Worm (Caenorhabditis elegans) whole organism, early embryonic: ENCODE measurements around the gene bgal-1.

ENCODE experiments used
- B0310.2 ChIP-seq: sonication (generic microtip); optimal IDR thresholded peaks from 2 replicates; lab custom pipeline; 2016; ENCODE audit warnings: mild to moderate bottlenecking, missing genetic modification characterization, missing compliant biosample characterization
- F13C5.2 ChIP-seq: sonication (generic microtip); optimal IDR thresholded peaks from 2 replicates; lab custom pipeline; 2017; ENCODE audit warnings: mild to moderate bottlenecking, missing genetic modification characterization, inconsistent platforms, missing compliant biosample characterization
- aly-1 ChIP-seq: sonication (generic microtip); optimal IDR thresholded peaks from 2 replicates; lab custom pipeline; 2016; ENCODE audit warnings: missing genetic modification characterization, missing compliant biosample characterization
- ama-1 ChIP-seq: fragments of 150-350 bp; optimal IDR thresholded peaks from 2 replicates; lab custom pipeline; 2014
- ceh-13 ChIP-seq: fragments of 200-800 bp; sonication (Bioruptor generic); optimal IDR thresholded peaks from 2 replicates; lab custom pipeline; 2018; ENCODE audit warnings: mild to moderate bottlenecking, missing genetic modification characterization, missing compliant biosample characterization
- ceh-36 ChIP-seq: sonication (generic microtip); optimal IDR thresholded peaks from 2 replicates; lab custom pipeline; 2016; ENCODE audit warnings: missing genetic modification characterization, inconsistent platforms, missing compliant biosample characterization
- ets-7 ChIP-seq: sonication (generic microtip); optimal IDR thresholded peaks from 2 replicates; lab custom pipeline; 2016; ENCODE audit warnings: missing genotype, missing genetic modification characterization, missing compliant biosample characterization
- flt-1 ChIP-seq: fragments of 200-800 bp; sonication (Bioruptor generic); IDR thresholded peaks from 2 replicates; pipeline ENCODE4 v1.3.6; 2022; ENCODE audit warnings: missing genetic modification characterization, missing compliant biosample characterization
- hmbx-1 ChIP-seq: sonication (generic microtip); optimal IDR thresholded peaks from 2 replicates; lab custom pipeline; 2016; ENCODE audit warnings: mild to moderate bottlenecking, missing genetic modification characterization, missing compliant biosample characterization
- hmg-4 ChIP-seq: fragments of 200-800 bp; sonication (Bioruptor generic); optimal IDR thresholded peaks from 2 replicates; lab custom pipeline; 2018; ENCODE audit warnings: mild to moderate bottlenecking, missing genetic modification characterization, missing compliant biosample characterization
- hnd-1 ChIP-seq: sonication (generic microtip); optimal IDR thresholded peaks from 2 replicates; lab custom pipeline; 2016; ENCODE audit warnings: missing genetic modification characterization, missing compliant biosample characterization
- pes-1 ChIP-seq: fragments of 200-800 bp; sonication (Bioruptor generic); IDR thresholded peaks from 2 replicates; pipeline ENCODE4 v1.3.6; 2022; ENCODE audit warnings: missing genetic modification reagents, missing genetic modification characterization, missing compliant biosample characterization
- scrt-1 ChIP-seq: fragments of 200-800 bp; sonication (Bioruptor generic); IDR thresholded peaks from 2 replicates; pipeline ENCODE4 v1.3.6; 2022; ENCODE audit warnings: missing genetic modification characterization, missing compliant biosample characterization
- sea-1 ChIP-seq: fragments of 200-800 bp; sonication (Bioruptor generic); conservative IDR thresholded peaks from 2 replicates; pipeline ENCODE4 v1.3.6; 2022; ENCODE audit warnings: missing genetic modification characterization, missing compliant biosample characterization
- tbx-11 ChIP-seq: fragments of 200-800 bp; sonication (Bioruptor generic); IDR thresholded peaks from 2 replicates; pipeline ENCODE4 v1.3.6; 2022; ENCODE audit warnings: missing genetic modification characterization, missing compliant biosample characterization
- tbx-37 ChIP-seq: fragments of 200-800 bp; sonication (Bioruptor generic); conservative IDR thresholded peaks from 2 replicates; pipeline ENCODE4 v1.3.6; 2022; ENCODE audit warnings: missing genetic modification reagents, missing genetic modification characterization, missing compliant biosample characterization
- tra-4 ChIP-seq: sonication (generic microtip); optimal IDR thresholded peaks from 2 replicates; lab custom pipeline; 2017; ENCODE audit warnings: missing genetic modification characterization, missing compliant biosample characterization

bgal-1 gene

DNA sequence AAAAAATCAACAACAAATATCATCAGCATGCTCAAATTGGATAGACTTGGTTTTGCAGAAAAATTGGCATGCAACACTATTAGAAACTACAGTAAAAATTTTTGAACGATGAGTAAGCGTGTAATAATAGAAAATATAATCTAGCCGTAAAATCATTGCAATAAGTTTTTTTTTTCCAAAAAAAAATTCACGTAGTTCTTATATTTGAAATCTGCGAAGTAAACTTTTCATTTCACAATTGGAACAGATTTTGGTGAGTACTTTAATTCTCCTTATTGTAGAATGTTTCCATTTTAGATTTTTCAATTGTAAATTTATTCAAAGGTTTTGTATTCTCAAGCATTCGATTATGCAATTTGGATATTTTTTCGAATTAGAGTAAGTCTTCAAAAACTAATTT is 25.5 kb downstream of the bgal-1 start, which contains the start of gene K10D6.3:
TSS of gene K10D6.3 (plus strand) at position 301 of the 400 bp plus-strand sequence.
- no peak for TF ChIP-seq hmg-4 (GFP tag; lab: Kevin White, UChicago)
- no peak for TF ChIP-seq tra-4 (tag; lab: Kevin White, UChicago)
- no peak for TF ChIP-seq aly-1
- no peak for TF ChIP-seq F13C5.2 (tag; lab: Kevin White, UChicago)
- no peak for TF ChIP-seq ama-1 (lab: Kevin White, UChicago)
- TF ChIP-seq flt-1 = no peak
- no peak for TF ChIP-seq hmbx-1 (tag; lab: Kevin White, UChicago)
- TF ChIP-seq hnd-1 = no peak
- no peak for TF ChIP-seq ceh-13 (GFP tag; lab: Kevin White, UChicago)
- no peak for TF ChIP-seq sea-1 (GFP tag; lab: Robert Waterston, UW)
- no peak for TF ChIP-seq B0310.2
- TF ChIP-seq ets-7 (tag; lab: Kevin White, UChicago) = no peak
- TF ChIP-seq pes-1 (GFP tag; lab: Robert Waterston, UW) = no peak
- no peak for TF ChIP-seq tbx-37
- no peak for TF ChIP-seq ceh-36 (tag; lab: Kevin White, UChicago)
- TF ChIP-seq tbx-11 (GFP tag; lab: Robert Waterston, UW) = no peak

DNA sequence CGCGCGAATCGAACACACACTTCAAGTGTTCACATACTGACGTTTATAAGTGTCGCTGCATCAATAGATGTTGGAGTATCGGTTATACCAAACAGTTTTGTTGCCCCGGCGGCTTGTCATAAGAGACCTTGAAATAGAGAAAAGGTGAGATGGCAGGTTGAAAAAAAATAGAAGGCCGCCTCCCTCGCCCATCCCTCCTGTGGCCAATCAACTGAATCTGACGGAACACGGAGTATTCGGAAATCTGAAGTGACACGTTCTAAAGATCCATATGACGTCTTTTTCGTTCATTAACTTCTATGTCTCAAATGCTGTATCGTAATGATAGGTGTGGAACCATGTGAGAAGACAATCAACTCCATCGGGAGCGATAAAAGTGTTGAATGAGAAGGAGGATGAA is 26.3 kb downstream of the bgal-1 start:
- TF ChIP-seq ceh-36 (tag; lab: Kevin White, UChicago) (no peak), ceh-13 (GFP tag; lab: Kevin White, UChicago) (no peak), tbx-37 (no peak), ets-7 (tag; lab: Kevin White, UChicago) (no peak), tra-4 (tag; lab: Kevin White, UChicago) (no peak), flt-1 (no peak), hmbx-1 (tag; lab: Kevin White, UChicago) (no peak), tbx-11 (GFP tag; lab: Robert Waterston, UW) (no peak), ama-1 (lab: Kevin White, UChicago) (no peak), scrt-1 (GFP tag; lab: Robert Waterston, UW) (no peak)

DNA sequence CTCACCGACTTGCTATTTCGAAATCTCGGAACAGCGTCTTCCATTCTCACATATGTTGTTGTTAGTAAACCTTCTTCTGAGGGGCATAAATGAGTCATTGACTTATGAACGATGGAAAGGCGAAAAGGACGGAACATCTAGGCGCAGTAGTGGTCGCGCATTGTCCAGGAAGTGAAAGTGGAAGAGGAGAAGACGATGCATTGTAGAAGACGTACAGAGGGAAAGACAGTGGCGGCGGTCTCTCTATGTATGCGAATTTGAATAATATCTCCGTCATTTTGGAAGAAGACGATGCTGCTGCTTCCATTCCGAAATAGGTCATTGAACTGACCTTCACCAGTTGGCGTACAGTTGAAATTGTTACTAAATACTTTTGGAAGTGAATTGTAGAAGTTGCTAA is 27.7 kb downstream of the bgal-1 start:
- TF ChIP-seq F13C5.2 (tag; lab: Kevin White, UChicago) = no peak
- no peak for TF ChIP-seq hmbx-1 (tag; lab: Kevin White, UChicago)
- TF ChIP-seq flt-1 = no peak
- no peak for TF ChIP-seq tbx-37
- no peak for TF ChIP-seq ceh-13 (GFP tag; lab: Kevin White, UChicago)
- no peak for TF ChIP-seq hnd-1
- TF ChIP-seq B0310.2 = no peak
- no peak for TF ChIP-seq ama-1 (lab: Kevin White, UChicago)
- no peak for TF ChIP-seq scrt-1 (GFP tag; lab: Robert Waterston, UW)
- no peak for TF ChIP-seq aly-1
- no peak for TF ChIP-seq ets-7 (tag; lab: Kevin White, UChicago)
- TF ChIP-seq tra-4 (tag; lab: Kevin White, UChicago) = no peak
- TF ChIP-seq hmg-4 (GFP tag; lab: Kevin White, UChicago) = no peak
- no peak for TF ChIP-seq ceh-36 (tag; lab: Kevin White, UChicago)
- no peak for TF ChIP-seq tbx-11 (GFP tag; lab: Robert Waterston, UW)
- no peak for TF ChIP-seq pes-1 (GFP tag; lab: Robert Waterston, UW)

DNA sequence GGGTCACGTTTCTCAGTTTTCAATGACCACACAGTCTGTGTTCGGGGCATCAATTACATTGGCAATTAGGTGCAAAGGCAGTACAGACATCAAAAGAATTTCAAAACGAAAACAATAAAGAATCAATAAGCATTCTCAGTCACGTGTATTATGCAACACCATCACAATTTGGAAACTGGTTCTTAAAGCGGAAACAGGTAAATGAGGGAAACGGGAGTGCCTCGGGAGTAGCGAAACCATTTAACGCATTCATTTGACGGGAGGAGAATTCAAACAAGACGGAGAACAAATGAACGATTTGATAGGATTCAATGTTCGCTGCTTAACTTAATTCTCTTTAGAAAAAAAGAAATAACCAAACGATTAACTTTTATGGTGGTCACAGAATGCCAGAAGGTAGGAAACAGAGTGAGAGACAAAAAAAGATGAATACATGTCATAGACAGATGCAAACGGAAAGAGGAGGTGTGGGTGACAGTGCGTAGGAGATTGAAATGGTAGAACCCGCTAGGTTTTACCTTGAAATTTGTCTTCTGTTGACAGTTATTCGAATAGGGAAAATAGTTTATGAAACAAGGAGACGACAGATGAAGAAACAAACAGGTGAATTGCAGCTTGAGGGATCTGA is 29.1 kb downstream of the bgal-1 start:
- no peak for TF ChIP-seq hmbx-1 (tag; lab: Kevin White, UChicago)
- TF ChIP-seq sea-1 (GFP tag; lab: Robert Waterston, UW) = no peak
- TF ChIP-seq tbx-37 = no peak
- TF ChIP-seq ets-7 (tag; lab: Kevin White, UChicago) = no peak
- TF ChIP-seq ama-1 (lab: Kevin White, UChicago) = no peak
- no peak for TF ChIP-seq tbx-11 (GFP tag; lab: Robert Waterston, UW)
- TF ChIP-seq ceh-13 (GFP tag; lab: Kevin White, UChicago) = no peak
- TF ChIP-seq aly-1 = no peak
- TF ChIP-seq hnd-1 = no peak
- TF ChIP-seq F13C5.2 (tag; lab: Kevin White, UChicago) = no peak
- TF ChIP-seq hmg-4 (GFP tag; lab: Kevin White, UChicago) = no peak
- no peak for TF ChIP-seq ceh-36 (tag; lab: Kevin White, UChicago)
- TF ChIP-seq B0310.2 = no peak
- TF ChIP-seq flt-1 = no peak

ce11 chrV:11196109-11196508 is 29.7 kb downstream of the bgal-1 start, which contains the start of gene clc-6:
Gene clc-6, minus strand, starts transcription at chrV:11196209.
- no peak for TF ChIP-seq hnd-1
- no peak for TF ChIP-seq aly-1
- no peak for TF ChIP-seq hmg-4 (GFP tag; lab: Kevin White, UChicago)
- TF ChIP-seq tbx-37 = no peak
- TF ChIP-seq tra-4 (tag; lab: Kevin White, UChicago) = no peak
- no peak for TF ChIP-seq sea-1 (GFP tag; lab: Robert Waterston, UW)

ce11 chrV:11190983-11191382 is 34.8 kb downstream of the bgal-1 start, which contains the start of gene lgc-49:
Gene lgc-49, plus strand, starts transcription at chrV:11191283.
- TF ChIP-seq F13C5.2 (tag; lab: Kevin White, UChicago) (no peak), pes-1 (GFP tag; lab: Robert Waterston, UW) (no peak), tra-4 (tag; lab: Kevin White, UChicago) (no peak), hmg-4 (GFP tag; lab: Kevin White, UChicago) (no peak), ets-7 (tag; lab: Kevin White, UChicago) (no peak), hmbx-1 (tag; lab: Kevin White, UChicago) (no peak), tbx-37 (no peak), ceh-36 (tag; lab: Kevin White, UChicago) (no peak), tbx-11 (GFP tag; lab: Robert Waterston, UW) (no peak), sea-1 (GFP tag; lab: Robert Waterston, UW) (no peak), scrt-1 (GFP tag; lab: Robert Waterston, UW) (no peak), hnd-1 (no peak), aly-1 (no peak), ama-1 (lab: Kevin White, UChicago) (no peak), B0310.2 (no peak), ceh-13 (GFP tag; lab: Kevin White, UChicago) (no peak), flt-1 (no peak)

DNA sequence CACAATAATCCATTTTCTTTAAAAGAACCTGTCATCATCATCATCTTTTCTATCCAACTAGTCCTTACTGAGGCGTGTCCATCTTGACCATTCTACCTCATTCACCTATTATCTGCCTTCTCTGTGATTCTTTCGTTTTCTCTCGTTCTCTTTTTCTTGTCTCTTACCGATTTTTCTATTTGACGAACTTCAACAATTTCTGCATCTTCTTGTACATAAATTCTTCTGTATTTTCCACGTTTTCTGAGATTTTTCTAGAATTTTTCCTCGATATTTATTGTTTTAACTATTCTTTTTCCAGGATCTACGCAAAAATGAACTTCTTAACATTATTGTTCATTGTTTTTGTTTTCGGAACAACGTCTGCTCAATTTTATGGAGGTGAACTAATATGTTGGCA is 42.9 kb downstream of the bgal-1 start, which contains the start of gene cnc-10:
TSS of gene cnc-10 (plus strand) at position 301 of the 400 bp plus-strand sequence.
- TF ChIP-seq sea-1 (GFP tag; lab: Robert Waterston, UW) = no peak
- TF ChIP-seq tra-4 (tag; lab: Kevin White, UChicago) = no peak
